Fruit fly (Drosophila melanogaster): ENCODE results near the gene CG2021.
A peak's percentile ranks its signal among the peaks of the same experiment; 100 is the strongest.

dm6 chr3L:1821140-1821539 is 43.9 kb upstream of the CG2021 start:
- TF ChIP-seq achi (GFP tag; optimal IDR thresholded peaks at IDR 0.05) (no peak), CG32006 (GFP tag; optimal IDR thresholded peaks at IDR 0.05) (no peak), Hr39 (GFP tag; optimal IDR thresholded peaks at IDR 0.05) (no peak), spab (GFP tag; optimal IDR thresholded peaks at IDR 0.05) (no peak), CG4318 (GFP tag; optimal IDR thresholded peaks at IDR 0.05) (no peak), CG6792 (GFP tag; optimal IDR thresholded peaks at IDR 0.05) (no peak), CG34406 (GFP tag; optimal IDR thresholded peaks at IDR 0.05) (no peak), CG16779 (tag; optimal IDR thresholded peaks at IDR 0.05) (no peak), acj6 (GFP tag; optimal IDR thresholded peaks at IDR 0.05) (no peak), dsx (GFP tag; optimal IDR thresholded peaks at IDR 0.05; ENCODE audit: poor library complexity, severe bottlenecking) (peak; percentile 9), CG15336 (GFP tag; IDR thresholded peaks at IDR 0.05) (no peak), CG31627 (GFP tag; optimal IDR thresholded peaks at IDR 0.05) (no peak)

All from whole organism, prepupa.